Fruit fly (Drosophila melanogaster): Measurements from ENCODE around the gene RanGAP.

The RanGAP gene

DNA sequence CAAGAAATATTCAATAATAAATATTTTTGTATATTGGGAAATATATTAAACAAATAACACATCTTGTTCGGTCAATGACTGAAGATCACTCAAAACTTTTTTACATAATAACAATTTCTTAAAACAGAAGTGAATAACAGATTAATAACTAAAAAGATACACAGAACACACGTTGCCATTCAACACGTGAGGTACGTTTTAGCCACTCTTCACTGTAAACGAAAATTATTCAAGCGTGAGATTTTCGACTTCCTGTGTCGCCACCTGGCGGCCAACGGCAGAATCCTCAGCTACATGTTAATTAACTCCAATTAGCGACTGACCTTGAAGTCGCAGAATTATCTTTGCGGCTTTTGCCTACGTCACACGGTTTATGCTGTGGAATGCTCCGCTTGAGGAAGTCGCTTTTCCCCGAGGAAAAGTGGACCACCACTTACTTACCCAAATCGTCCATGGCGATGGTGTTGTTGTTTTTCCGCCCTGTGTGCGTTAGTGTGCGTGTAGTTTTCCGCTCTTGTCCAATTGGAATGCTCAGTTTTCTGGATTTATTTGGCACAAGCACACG lies 15.9 kb upstream of the RanGAP start:
- TF ChIP-seq ttk (optimal IDR thresholded peaks at IDR 0.05): no peak
- TF ChIP-seq psq (optimal IDR thresholded peaks at IDR 0.05): no peak
- TF ChIP-seq insv (optimal IDR thresholded peaks at IDR 0.05): no peak
- TF ChIP-seq h (optimal IDR thresholded peaks at IDR 0.05): no peak
- no peak for TF ChIP-seq Myc (optimal IDR thresholded peaks at IDR 0.05)
- no peak for TF ChIP-seq Sin3A (optimal IDR thresholded peaks at IDR 0.05)

DNA sequence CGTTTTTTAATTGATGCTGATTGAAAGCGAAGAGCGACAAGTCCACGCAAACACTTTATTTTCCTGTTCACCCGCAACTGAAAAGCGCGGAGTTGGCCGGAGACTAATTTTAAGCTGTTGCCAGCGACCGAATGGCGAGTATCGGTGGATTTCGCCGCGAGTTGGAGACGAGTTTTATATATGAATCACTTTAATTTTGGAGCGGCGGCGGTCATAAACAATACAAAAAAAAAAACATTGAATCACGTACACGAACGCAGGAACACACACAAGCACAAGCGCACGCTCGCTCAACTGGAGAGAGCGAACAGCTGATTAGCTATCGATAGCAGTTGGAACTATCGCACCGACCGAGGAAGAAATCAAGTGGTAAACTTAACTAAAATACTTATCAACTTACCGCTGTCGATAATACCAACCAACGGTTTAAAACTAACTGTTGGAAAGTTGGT lies 15.4 kb upstream of the RanGAP start, which contains the start of gene Pax:
Gene Pax, minus strand, starts transcription at position 267 of the 452 bp plus-strand sequence.
- no peak for TF ChIP-seq Sin3A (optimal IDR thresholded peaks at IDR 0.05)

DNA sequence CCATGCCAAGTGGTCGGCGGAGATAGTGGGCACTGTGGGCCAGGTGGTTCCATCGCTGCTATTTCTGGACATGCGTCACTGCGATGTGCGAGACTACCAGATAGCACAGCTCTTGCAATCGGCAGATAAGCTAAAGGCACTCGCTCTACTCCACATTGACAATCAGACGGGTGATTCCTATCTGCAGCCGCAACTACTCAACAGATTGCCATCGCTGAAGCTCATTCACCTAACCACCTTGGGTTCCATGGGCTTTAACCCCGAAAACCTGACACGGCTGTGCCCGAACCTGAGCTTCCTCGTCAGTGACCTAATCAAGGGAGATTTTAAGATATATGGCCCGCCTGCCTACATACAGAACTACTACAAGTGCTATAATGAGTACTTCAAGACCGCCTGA lies 12.0 kb upstream of the RanGAP start:
- no peak for TF ChIP-seq Sin3A (optimal IDR thresholded peaks at IDR 0.05)
- TF ChIP-seq ttk (optimal IDR thresholded peaks at IDR 0.05): no peak
- TF ChIP-seq psq (optimal IDR thresholded peaks at IDR 0.05): no peak
- TF ChIP-seq h (optimal IDR thresholded peaks at IDR 0.05): no peak
- no peak for TF ChIP-seq insv (optimal IDR thresholded peaks at IDR 0.05)
- TF ChIP-seq Myc (optimal IDR thresholded peaks at IDR 0.05): no peak

DNA sequence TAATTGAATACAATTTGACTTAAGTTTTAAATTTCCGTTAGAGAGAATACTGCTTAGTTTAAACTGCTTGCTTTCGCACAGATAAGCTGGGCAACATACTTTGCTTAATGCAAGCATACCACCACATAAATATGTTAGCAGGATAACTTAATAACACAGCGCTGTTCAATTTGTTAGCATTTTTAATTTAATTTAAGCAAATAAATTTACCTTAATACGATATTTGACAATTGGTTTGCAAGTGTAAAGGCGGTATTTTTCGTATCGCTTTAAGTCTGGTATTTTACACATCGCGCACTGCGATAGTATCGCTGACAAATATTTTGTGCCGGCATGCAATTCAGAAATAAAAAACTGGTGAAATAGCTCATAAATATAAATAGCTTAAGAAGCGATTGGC lies 11.4 kb upstream of the RanGAP start, which contains the start of gene RtcB:
Gene RtcB, plus strand, starts transcription at position 301 of the 400 bp plus-strand sequence.
- TF ChIP-seq ttk (optimal IDR thresholded peaks at IDR 0.05): no peak
- no peak for TF ChIP-seq insv (optimal IDR thresholded peaks at IDR 0.05)
- no peak for TF ChIP-seq Sin3A (optimal IDR thresholded peaks at IDR 0.05)
- TF ChIP-seq Myc (optimal IDR thresholded peaks at IDR 0.05): no peak
- TF ChIP-seq h (optimal IDR thresholded peaks at IDR 0.05): no peak
- TF ChIP-seq psq (optimal IDR thresholded peaks at IDR 0.05): no peak

DNA sequence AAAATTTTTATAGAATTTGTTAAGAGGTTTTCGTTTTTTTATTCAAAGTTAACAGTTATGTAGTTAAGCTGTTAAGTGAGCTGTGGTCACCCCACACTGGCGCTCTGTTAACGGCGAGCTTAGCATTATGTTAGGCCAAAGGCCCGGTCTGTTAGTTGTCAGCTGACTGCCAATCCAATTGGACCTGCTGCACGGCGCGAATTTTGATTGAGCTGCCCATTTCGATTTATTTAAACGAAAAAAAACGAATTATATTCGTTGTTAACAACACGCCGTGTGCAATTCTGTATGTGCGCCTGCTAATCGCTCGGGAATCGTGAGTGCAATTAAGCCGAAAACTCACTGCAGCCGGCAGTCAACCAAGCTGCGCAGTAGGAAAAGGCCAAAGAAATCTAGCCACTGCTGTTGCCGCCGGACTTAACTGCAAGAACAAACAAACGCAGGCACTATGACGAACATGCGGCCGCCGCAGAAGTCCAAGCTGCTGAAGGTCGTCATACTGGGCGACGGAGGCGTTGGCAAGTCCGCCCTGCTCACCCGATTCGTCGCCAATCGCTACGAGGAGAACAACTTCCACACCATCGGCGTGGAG lies 9.2 kb upstream of the RanGAP start, which contains the start of gene Rab9:
Gene Rab9, plus strand, starts transcription at position 151 of the 592 bp plus-strand sequence.
- no peak for TF ChIP-seq Myc (optimal IDR thresholded peaks at IDR 0.05)
- TF ChIP-seq insv (optimal IDR thresholded peaks at IDR 0.05): no peak
- TF ChIP-seq psq (optimal IDR thresholded peaks at IDR 0.05): no peak
- TF ChIP-seq ttk (optimal IDR thresholded peaks at IDR 0.05): no peak
- TF ChIP-seq h (optimal IDR thresholded peaks at IDR 0.05): no peak
- no peak for TF ChIP-seq Sin3A (optimal IDR thresholded peaks at IDR 0.05)

DNA sequence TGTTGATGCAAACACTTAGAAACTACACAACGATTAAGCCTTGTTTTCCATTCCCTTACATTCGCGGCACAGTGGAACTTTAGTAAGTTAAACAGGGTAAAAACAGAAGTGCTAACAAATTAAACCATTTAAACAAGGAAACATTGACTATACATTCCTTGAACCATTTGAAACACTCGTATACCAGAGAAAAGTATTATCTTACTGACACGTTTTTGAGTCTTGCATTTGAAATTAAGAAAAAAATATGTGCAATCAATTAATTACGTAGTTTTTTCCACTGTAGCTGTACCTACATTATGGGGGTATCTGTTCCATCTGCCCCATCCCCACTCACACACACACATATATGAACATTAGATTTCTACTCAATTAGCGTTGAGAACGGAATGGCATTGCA lies 8.5 kb upstream of the RanGAP start:
- TF ChIP-seq insv (optimal IDR thresholded peaks at IDR 0.05) (no peak), psq (optimal IDR thresholded peaks at IDR 0.05) (no peak), Sin3A (optimal IDR thresholded peaks at IDR 0.05) (no peak), h (optimal IDR thresholded peaks at IDR 0.05) (no peak), Myc (optimal IDR thresholded peaks at IDR 0.05) (no peak), ttk (optimal IDR thresholded peaks at IDR 0.05) (no peak)

DNA sequence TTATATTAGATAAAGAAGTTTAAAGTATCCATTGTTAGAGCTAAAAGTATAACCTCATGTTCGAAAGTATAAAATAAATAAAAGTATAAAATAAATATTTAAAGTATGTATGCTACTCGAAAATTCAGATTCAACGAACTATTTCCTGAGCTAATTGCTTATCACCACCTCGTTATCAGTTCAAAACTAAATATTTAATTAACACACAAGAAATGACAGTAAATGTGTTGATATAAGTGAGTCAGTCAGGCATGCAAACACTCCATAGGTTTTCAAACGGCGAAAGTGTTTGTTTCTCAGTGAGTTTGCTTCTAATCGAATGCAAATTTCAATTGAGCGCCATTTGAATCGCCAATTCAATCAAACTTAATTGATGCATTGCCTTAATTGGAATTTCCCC lies 7.5 kb upstream of the RanGAP start:
- TF ChIP-seq Sin3A (optimal IDR thresholded peaks at IDR 0.05) (no peak), insv (optimal IDR thresholded peaks at IDR 0.05) (no peak), h (optimal IDR thresholded peaks at IDR 0.05) (no peak), Myc (optimal IDR thresholded peaks at IDR 0.05) (no peak), psq (optimal IDR thresholded peaks at IDR 0.05) (no peak), ttk (optimal IDR thresholded peaks at IDR 0.05) (no peak)

dm6 chr2L:19438685-19439597 lies 2.8 kb upstream of the RanGAP start:
- TF ChIP-seq h (optimal IDR thresholded peaks at IDR 0.05) (no peak), Sin3A (optimal IDR thresholded peaks at IDR 0.05) (no peak), insv (optimal IDR thresholded peaks at IDR 0.05) (no peak), ttk (optimal IDR thresholded peaks at IDR 0.05) (no peak), psq (optimal IDR thresholded peaks at IDR 0.05) (no peak), Myc (optimal IDR thresholded peaks at IDR 0.05) (no peak)

DNA sequence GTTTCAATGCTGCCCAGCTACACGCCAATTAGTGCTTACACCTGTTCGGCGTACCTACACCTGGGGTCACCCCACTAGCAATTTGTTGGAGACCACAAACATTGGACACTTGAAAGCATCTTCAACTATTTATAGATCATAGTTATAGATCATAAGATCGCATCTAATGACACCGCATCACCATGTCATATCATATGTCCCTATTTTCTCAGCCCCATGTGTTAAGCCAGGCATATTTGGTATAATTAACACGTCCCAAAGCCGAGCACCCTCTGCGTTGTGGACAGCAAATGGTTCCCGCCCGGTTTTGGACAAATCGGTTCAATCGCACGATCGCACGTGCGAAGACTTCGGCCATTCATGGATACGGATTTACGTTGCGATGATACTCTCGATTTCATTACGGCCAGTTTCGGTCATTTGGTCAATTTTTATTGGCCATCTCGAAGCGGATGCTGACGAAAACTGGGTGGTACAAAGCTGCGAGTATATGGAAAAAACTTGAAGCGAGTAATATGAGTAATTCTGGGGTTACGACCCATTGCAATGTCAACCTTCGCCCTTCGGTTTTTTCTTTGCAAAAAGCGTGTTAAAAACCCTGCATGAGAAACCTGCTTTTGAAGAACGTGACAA lies 2.0 kb upstream of the RanGAP start:
- TF ChIP-seq Myc (optimal IDR thresholded peaks at IDR 0.05) (no peak), h (optimal IDR thresholded peaks at IDR 0.05) (no peak), ttk (optimal IDR thresholded peaks at IDR 0.05) (no peak), insv (optimal IDR thresholded peaks at IDR 0.05) (no peak)

dm6 chr2L:19440285-19440684 lies 1.5 kb upstream of the RanGAP start:
- no peak for TF ChIP-seq psq (optimal IDR thresholded peaks at IDR 0.05)
- no peak for TF ChIP-seq insv (optimal IDR thresholded peaks at IDR 0.05)
- TF ChIP-seq h (optimal IDR thresholded peaks at IDR 0.05): no peak
- TF ChIP-seq Sin3A (optimal IDR thresholded peaks at IDR 0.05): no peak
- TF ChIP-seq Myc (optimal IDR thresholded peaks at IDR 0.05): no peak
- no peak for TF ChIP-seq ttk (optimal IDR thresholded peaks at IDR 0.05)

- no peak for TF ChIP-seq Sin3A (optimal IDR thresholded peaks at IDR 0.05)
- TF ChIP-seq h (optimal IDR thresholded peaks at IDR 0.05): no peak
Observed at dm6 chr2L:19440732-19441131, 1.0 kb upstream of the RanGAP start.

DNA sequence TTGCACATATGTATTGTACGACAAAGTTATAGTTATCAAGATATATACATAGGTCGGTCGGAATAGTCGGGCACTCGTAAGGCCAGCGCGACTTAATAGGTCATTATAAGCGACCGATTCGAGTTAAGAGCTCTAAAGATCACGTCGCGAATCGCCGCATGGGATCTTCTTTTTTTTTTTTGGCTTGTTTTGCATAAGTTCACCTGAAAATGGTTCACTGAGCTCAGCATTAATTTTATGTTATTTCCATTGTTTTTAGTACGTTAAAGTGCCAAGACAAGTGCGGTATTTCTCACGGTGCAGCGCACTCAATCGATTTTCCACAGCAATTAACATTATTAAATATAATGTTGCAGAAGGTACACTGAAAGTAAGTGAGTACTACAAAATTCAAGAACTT lies 420 bp upstream of the RanGAP start:
- TF ChIP-seq ttk (optimal IDR thresholded peaks at IDR 0.05): no peak
- no peak for TF ChIP-seq psq (optimal IDR thresholded peaks at IDR 0.05)
- no peak for TF ChIP-seq Myc (optimal IDR thresholded peaks at IDR 0.05)
- TF ChIP-seq Sin3A (optimal IDR thresholded peaks at IDR 0.05): no peak
- no peak for TF ChIP-seq insv (optimal IDR thresholded peaks at IDR 0.05)
- TF ChIP-seq h (optimal IDR thresholded peaks at IDR 0.05): no peak
